Worm (Caenorhabditis elegans) whole organism, mixed stage, embryonic: ENCODE measurements around the gene Y38C1BA.4.

Source experiments
- bed-3 ChIP-seq: fragments of 200-800 bp; sonication (Bioruptor generic); optimal IDR thresholded peaks from 3 replicates; lab custom pipeline; 2018; ENCODE audit warnings: mild to moderate bottlenecking, missing genetic modification characterization, moderate library complexity, missing compliant biosample characterization
- blmp-1 ChIP-seq: fragments of 150-350 bp; optimal IDR thresholded peaks from 2 replicates; lab custom pipeline; 2014; ENCODE audit warnings: missing biosample characterization, missing genetic modification characterization
- ces-1 ChIP-seq: fragments of 150-350 bp; optimal IDR thresholded peaks from 2 replicates; lab custom pipeline; 2014; ENCODE audit warnings: missing biosample characterization, missing genetic modification reagents, missing genetic modification characterization
- elt-3 ChIP-seq: fragments of 150-350 bp; optimal IDR thresholded peaks from 2 replicates; lab custom pipeline; 2014; ENCODE audit warnings: missing biosample characterization, missing genetic modification characterization
- flh-1 ChIP-seq: fragments of 200-800 bp; sonication (Bioruptor generic); optimal IDR thresholded peaks from 2 replicates; lab custom pipeline; 2018; ENCODE audit warnings: mild to moderate bottlenecking, missing genetic modification characterization, moderate library complexity, missing compliant biosample characterization
- nhr-12 ChIP-seq: fragments of 150-350 bp; optimal IDR thresholded peaks from 2 replicates; lab custom pipeline; 2014; ENCODE audit warnings: missing biosample characterization, missing genetic modification characterization
- nhr-237 ChIP-seq: fragments of 150-350 bp; optimal IDR thresholded peaks from 2 replicates; lab custom pipeline; 2014; ENCODE audit warnings: missing biosample characterization, missing genetic modification characterization
- pha-4 ChIP-seq: fragments of 150-350 bp; optimal IDR thresholded peaks from 2 replicates; lab custom pipeline; 2018; ENCODE audit warnings: missing biosample characterization, missing genetic modification reagents, missing genetic modification characterization
- snpc-4 ChIP-seq: fragments of 150-350 bp; optimal IDR thresholded peaks from 2 replicates; lab custom pipeline; 2014; ENCODE audit warnings: missing biosample characterization, missing genetic modification characterization
- unc-120 ChIP-seq: sonication (generic microtip); optimal IDR thresholded peaks from 2 replicates; lab custom pipeline; 2017; ENCODE audit warnings: missing genetic modification characterization, missing compliant biosample characterization; ENCODE audit not compliant: poor library complexity, severe bottlenecking
- unc-62 ChIP-seq: fragments of 150-350 bp; optimal IDR thresholded peaks from 2 replicates; lab custom pipeline; 2014; ENCODE audit warnings: missing biosample characterization, missing genetic modification reagents, missing genetic modification characterization

- TF ChIP-seq nhr-237 (tag; lab: Kevin White, UChicago) (no peak), unc-62 (no peak), nhr-12 (tag; lab: Kevin White, UChicago) (no peak), snpc-4 (tag; lab: Kevin White, UChicago) (no peak), flh-1 (GFP tag; lab: Kevin White, UChicago) (no peak), elt-3 (tag; lab: Kevin White, UChicago) (no peak), pha-4 (no peak), unc-120 (tag; lab: Kevin White, UChicago) (no peak), bed-3 (GFP tag; lab: Kevin White, UChicago) (no peak), blmp-1 (tag; lab: Kevin White, UChicago) (no peak), ces-1 (no peak)
These were observed 5.7 kb downstream of the Y38C1BA.4 start for ce11 chrIV:1827362-1827761.
